Fruit fly (Drosophila melanogaster) whole organism, wandering third instar larva: ENCODE measurements around the gene slx1.
A peak's percentile ranks its signal among the peaks of the same experiment; 100 is the strongest.

Experiments
- Abd-B ChIP-seq: fragments of >200 bp; optimal IDR thresholded peaks from 2 replicates; lab custom pipeline; 2017; ENCODE audit warnings: missing biosample characterization, missing genetic modification characterization
- CG32264 ChIP-seq: fragments of 200-800 bp; sonication (Bioruptor generic); optimal IDR thresholded peaks from 2 replicates; lab custom pipeline; 2016; ENCODE audit warnings: missing biosample characterization, missing genetic modification characterization
- CG9705 ChIP-seq: fragments of 200-800 bp; sonication (Bioruptor generic); optimal IDR thresholded peaks from 2 replicates; lab custom pipeline; 2018; ENCODE audit warnings: missing biosample characterization, mild to moderate bottlenecking, missing genetic modification characterization
- CrebA ChIP-seq: fragments of 200-800 bp; sonication (Bioruptor generic); optimal IDR thresholded peaks from 2 replicates; lab custom pipeline; 2016; ENCODE audit warnings: missing biosample characterization, mild to moderate bottlenecking, missing genetic modification characterization, borderline replicate concordance
- Dfd ChIP-seq: fragments of >200 bp; optimal IDR thresholded peaks from 2 replicates; lab custom pipeline; 2017; ENCODE audit warnings: missing biosample characterization, missing genetic modification characterization
- Dif ChIP-seq: fragments of 200-275, 200-300 bp; sonication (Bioruptor generic); optimal IDR thresholded peaks from 2 replicates; lab custom pipeline; 2018; ENCODE audit warnings: missing biosample characterization, missing genetic modification characterization; ENCODE audit not compliant: partially characterized antibody
- GATAd ChIP-seq: sonication (Bioruptor generic); optimal IDR thresholded peaks from 2 replicates; lab custom pipeline; 2016; ENCODE audit warnings: missing biosample characterization, missing genetic modification characterization
- HLH106 ChIP-seq: fragments of 200-800 bp; optimal IDR thresholded peaks from 3 replicates; lab custom pipeline; 2019; ENCODE audit warnings: missing biosample characterization, mild to moderate bottlenecking, missing genetic modification characterization, moderate library complexity
- Hnf4 ChIP-seq: fragments of 200-800 bp; sonication (Bioruptor generic); optimal IDR thresholded peaks from 2 replicates; lab custom pipeline; 2016; ENCODE audit warnings: missing biosample characterization, mild to moderate bottlenecking, missing genetic modification characterization
- Hr78 ChIP-seq: fragments of >200 bp; optimal IDR thresholded peaks from 2 replicates; lab custom pipeline; 2017; ENCODE audit warnings: missing biosample characterization, missing genetic modification characterization
- Hr83 ChIP-seq: fragments of 200-300 bp; sonication (Bioruptor generic); optimal IDR thresholded peaks from 2 replicates; lab custom pipeline; 2016; ENCODE audit warnings: missing biosample characterization, mild to moderate bottlenecking, missing genetic modification characterization, moderate library complexity; ENCODE audit not compliant: poor library complexity, severe bottlenecking
- Jra ChIP-seq: sonication (Bioruptor generic); optimal IDR thresholded peaks from 2 replicates; lab custom pipeline; 2016; ENCODE audit warnings: missing biosample characterization, missing genetic modification characterization
- Mio ChIP-seq: sonication (Bioruptor generic); optimal IDR thresholded peaks from 2 replicates; lab custom pipeline; 2016; ENCODE audit warnings: missing biosample characterization, missing genetic modification characterization
- Myc ChIP-seq: fragments of >200 bp; optimal IDR thresholded peaks from 2 replicates; lab custom pipeline; 2017
- N ChIP-seq: fragments of >200 bp; optimal IDR thresholded peaks from 2 replicates; lab custom pipeline; 2018; ENCODE audit warnings: missing biosample characterization, missing external identifiers, missing genetic modification characterization
- OdsH ChIP-seq: fragments of 200-800 bp; sonication (Bioruptor generic); optimal IDR thresholded peaks from 2 replicates; lab custom pipeline; 2016; ENCODE audit warnings: missing biosample characterization, mild to moderate bottlenecking, missing genetic modification characterization
- Rel ChIP-seq, 2 experiments: fragments of 200-800 bp; sonication (Bioruptor generic) in 1 of 2; optimal IDR thresholded peaks; 2 replicates in 1 of 2; 3 replicates in 1 of 2; lab custom pipeline; 2016 to 2019; ENCODE audit warnings: mild to moderate bottlenecking in 2 of 2, missing biosample characterization in 2 of 2, missing genetic modification characterization in 2 of 2, moderate library complexity in 1 of 2
- Sp1 ChIP-seq: fragments of 200-800 bp; sonication (Bioruptor generic); optimal IDR thresholded peaks from 3 replicates; lab custom pipeline; 2019; ENCODE audit warnings: missing biosample characterization, mild to moderate bottlenecking, missing genetic modification characterization, moderate library complexity
- Vsx2 ChIP-seq: fragments of 200-300, 225-300 bp; sonication (Bioruptor generic); optimal IDR thresholded peaks from 2 replicates; lab custom pipeline; 2018; ENCODE audit warnings: missing biosample characterization, missing genetic modification characterization; ENCODE audit not compliant: partially characterized antibody
- br ChIP-seq: fragments of 200-800 bp; sonication (Bioruptor generic); optimal IDR thresholded peaks from 2 replicates; lab custom pipeline; 2016; ENCODE audit warnings: missing biosample characterization, missing genetic modification characterization
- brk ChIP-seq: fragments of 200-800 bp; sonication (Bioruptor generic); optimal IDR thresholded peaks from 2 replicates; lab custom pipeline; 2016; ENCODE audit warnings: missing biosample characterization, mild to moderate bottlenecking, missing genetic modification characterization
- dl ChIP-seq, 2 experiments: fragments of 175-275, 200-275 bp in 1 of 2; fragments of 200-275 bp in 1 of 2; sonication (Bioruptor generic); optimal IDR thresholded peaks; lab custom pipeline; 2018; ENCODE audit warnings: mild to moderate bottlenecking in 2 of 2, missing biosample characterization in 2 of 2, missing genetic modification characterization in 2 of 2, moderate library complexity in 2 of 2; ENCODE audit not compliant: partially characterized antibody in 2 of 2, insufficient read depth in 1 of 2
- dmrt93B ChIP-seq: fragments of 200-800 bp; sonication (Bioruptor generic); optimal IDR thresholded peaks from 2 replicates; lab custom pipeline; 2018; ENCODE audit warnings: missing biosample characterization, mild to moderate bottlenecking, missing genetic modification characterization
- dsf ChIP-seq: sonication (Bioruptor generic); optimal IDR thresholded peaks from 2 replicates; lab custom pipeline; 2016; ENCODE audit warnings: missing biosample characterization, missing genetic modification characterization, borderline replicate concordance
- ey ChIP-seq: fragments of 200-800 bp; sonication (Bioruptor generic); optimal IDR thresholded peaks from 2 replicates; lab custom pipeline; 2016; ENCODE audit warnings: missing biosample characterization, missing genetic modification characterization
- foxo ChIP-seq, 2 experiments: fragments of 200-800 bp; sonication (Bioruptor generic); optimal IDR thresholded peaks; 2 replicates in 1 of 2; 3 replicates in 1 of 2; lab custom pipeline; 2016 to 2017; ENCODE audit warnings: missing biosample characterization in 2 of 2, missing genetic modification characterization in 2 of 2
- fru ChIP-seq: fragments of 200-800 bp; sonication (Bioruptor generic); optimal IDR thresholded peaks from 3 replicates; lab custom pipeline; 2016; ENCODE audit warnings: missing biosample characterization, mild to moderate bottlenecking, missing genetic modification characterization
- h ChIP-seq: fragments of 200-800 bp; sonication (Bioruptor generic); optimal IDR thresholded peaks from 3 replicates; lab custom pipeline; 2016; ENCODE audit warnings: missing biosample characterization, mild to moderate bottlenecking, missing genetic modification characterization
- jim ChIP-seq: fragments of 175-275, 200-325 bp; sonication (Bioruptor generic); optimal IDR thresholded peaks from 2 replicates; lab custom pipeline; 2016; ENCODE audit warnings: missing biosample characterization, mild to moderate bottlenecking, missing genetic modification characterization
- lola ChIP-seq: fragments of >200 bp; optimal IDR thresholded peaks from 2 replicates; lab custom pipeline; 2017; ENCODE audit warnings: missing biosample characterization, missing genetic modification characterization
- pan ChIP-seq: fragments of >200 bp; optimal IDR thresholded peaks from 2 replicates; lab custom pipeline; 2017
- psq ChIP-seq: fragments of 200-800 bp; sonication (Bioruptor generic); optimal IDR thresholded peaks from 3 replicates; lab custom pipeline; 2017; ENCODE audit warnings: missing biosample characterization, mild to moderate bottlenecking, missing genetic modification characterization, moderate library complexity
- rgr ChIP-seq: fragments of 200-800 bp; sonication (Bioruptor generic); optimal IDR thresholded peaks from 3 replicates; lab custom pipeline; 2016; ENCODE audit warnings: missing biosample characterization, mild to moderate bottlenecking, missing genetic modification characterization
- sage ChIP-seq: fragments of 200-800 bp; sonication (Bioruptor generic); optimal IDR thresholded peaks from 2 replicates; lab custom pipeline; 2016; ENCODE audit warnings: missing biosample characterization, mild to moderate bottlenecking, missing genetic modification characterization
- sv ChIP-seq: fragments of 200-800 bp; sonication (Bioruptor generic); optimal IDR thresholded peaks from 3 replicates; lab custom pipeline; 2016; ENCODE audit warnings: missing biosample characterization, missing genetic modification characterization
- tai ChIP-seq: sonication (Bioruptor generic); optimal IDR thresholded peaks from 2 replicates; lab custom pipeline; 2016; ENCODE audit warnings: missing biosample characterization, missing genetic modification characterization
- usp ChIP-seq: fragments of >200 bp; optimal IDR thresholded peaks from 2 replicates; lab custom pipeline; 2017; ENCODE audit warnings: missing biosample characterization, missing genetic modification characterization
- woc ChIP-seq: sonication (Bioruptor generic); optimal IDR thresholded peaks from 2 replicates; lab custom pipeline; 2016; ENCODE audit warnings: missing biosample characterization, mild to moderate bottlenecking, missing genetic modification characterization

slx1 gene

dm6 chr3R:4649126-4649811 is 7.5 kb downstream of the slx1 start, which contains the start of gene Karybeta3:
Gene Karybeta3, plus strand, starts transcription at chr3R:4649176.
- TF ChIP-seq h (GFP tag; lab: Kevin White, UChicago) (peak; percentile 82), brk (no peak), Sp1 (peak; percentile 76), Vsx2 (no peak), fru (GFP tag; lab: Kevin White, UChicago) (no peak), lola (no peak), pan (lab: Kevin White, UChicago) (no peak), sv (GFP tag; lab: Kevin White, UChicago) (peak; percentile 62), Mio (GFP tag; lab: Kevin White, UChicago) (no peak), GATAd (peak; percentile 62), HLH106 (tag; lab: Kevin White, UChicago) (peak; percentile 74), OdsH (GFP tag; lab: Kevin White, UChicago) (peak; percentile 79), woc (GFP tag; lab: Kevin White, UChicago) (peak; percentile 65), foxo (GFP tag; optimal IDR thresholded peaks at IDR 0.05; lab: Kevin White, UChicago) (peak in 1 of 2 experiments; percentile 85), Myc (lab: Kevin White, UChicago) (peak; percentile 88), CG9705 (peak; percentile 65), CG32264 (GFP tag; lab: Kevin White, UChicago) (peak; percentile 39), Hr83 (GFP tag; lab: Kevin White, UChicago) (peak; percentile 80), dsf (GFP tag; lab: Kevin White, UChicago) (no peak), ey (GFP tag; lab: Kevin White, UChicago) (peak; percentile 80), N (no peak), br (GFP tag; lab: Kevin White, UChicago) (peak; percentile 80), rgr (GFP tag; lab: Kevin White, UChicago) (peak; percentile 85), Rel (GFP tag; optimal IDR thresholded peaks at IDR 0.05; lab: Kevin White, UChicago) (no peak), Rel (tag; optimal IDR thresholded peaks at IDR 0.05; lab: Kevin White, UChicago) (peak; percentile 78)

- TF ChIP-seq psq (GFP tag; lab: Kevin White, UChicago) (peak; percentile 94), fru (GFP tag; lab: Kevin White, UChicago) (no peak)
Observed at dm6 chr3R:4649880-4650493, 8.2 kb downstream of the slx1 start.

- peak; percentile 65 for TF ChIP-seq Hnf4
- TF ChIP-seq br (GFP tag; lab: Kevin White, UChicago) = no peak
- no peak for TF ChIP-seq tai
- TF ChIP-seq Dfd (GFP tag; lab: Kevin White, UChicago) = no peak
- no peak for TF ChIP-seq woc (GFP tag; lab: Kevin White, UChicago)
- peak; percentile 19 for TF ChIP-seq GATAd
- TF ChIP-seq Hr83 (GFP tag; lab: Kevin White, UChicago) = peak; percentile 68
- no peak for TF ChIP-seq N
- no peak for TF ChIP-seq lola
- TF ChIP-seq dl (GFP tag; optimal IDR thresholded peaks at IDR 0.05; lab: Kevin White, UChicago; ENCODE audit: insufficient read depth in 1 of 2, partially characterized antibody in 2 of 2) = no peak
- TF ChIP-seq jim (GFP tag; lab: Kevin White, UChicago) = no peak
- peak; percentile 63 for TF ChIP-seq sage (GFP tag; lab: Kevin White, UChicago)
- TF ChIP-seq foxo (GFP tag; optimal IDR thresholded peaks at IDR 0.05; lab: Kevin White, UChicago) = peak in 1 of 2 experiments; percentile 59
- no peak for TF ChIP-seq pan (lab: Kevin White, UChicago)
- no peak for TF ChIP-seq CG9705
- no peak for TF ChIP-seq brk
- peak; percentile 60 for TF ChIP-seq h (GFP tag; lab: Kevin White, UChicago)
- TF ChIP-seq Abd-B (GFP tag; lab: Kevin White, UChicago) = no peak
- no peak for TF ChIP-seq Hr78 (GFP tag; lab: Kevin White, UChicago)
- peak; percentile 1 for TF ChIP-seq HLH106 (tag; lab: Kevin White, UChicago)
- TF ChIP-seq psq (GFP tag; lab: Kevin White, UChicago) = peak; percentile 51
- TF ChIP-seq usp = no peak
- no peak for TF ChIP-seq Sp1
- TF ChIP-seq CG32264 (GFP tag; lab: Kevin White, UChicago) = no peak
- no peak for TF ChIP-seq Myc (lab: Kevin White, UChicago)
- TF ChIP-seq dmrt93B (GFP tag; lab: Kevin White, UChicago) = no peak
- peak; percentile 94 for TF ChIP-seq Vsx2
- peak; percentile 45 for TF ChIP-seq OdsH (GFP tag; lab: Kevin White, UChicago)
- peak; percentile 94 for TF ChIP-seq rgr (GFP tag; lab: Kevin White, UChicago)
- TF ChIP-seq sv (GFP tag; lab: Kevin White, UChicago) = no peak
- peak; percentile 15 for TF ChIP-seq ey (GFP tag; lab: Kevin White, UChicago)
- TF ChIP-seq CrebA (GFP tag; lab: Kevin White, UChicago) = no peak
- no peak for TF ChIP-seq Rel (GFP tag; optimal IDR thresholded peaks at IDR 0.05; lab: Kevin White, UChicago)
- TF ChIP-seq Rel (tag; optimal IDR thresholded peaks at IDR 0.05; lab: Kevin White, UChicago) = no peak
- TF ChIP-seq Mio (GFP tag; lab: Kevin White, UChicago) = no peak
- TF ChIP-seq Dif (GFP tag; lab: Kevin White, UChicago) = peak; percentile 83
- TF ChIP-seq Jra (GFP tag; lab: Kevin White, UChicago) = no peak
- TF ChIP-seq fru (GFP tag; lab: Kevin White, UChicago) = no peak
- TF ChIP-seq dsf (GFP tag; lab: Kevin White, UChicago) = no peak
Observed at dm6 chr3R:4654557-4655273, 13.0 kb downstream of the slx1 start, which contains the start of gene spartin. Gene spartin, plus strand, starts transcription at chr3R:4654800.
